Fruit fly (Drosophila melanogaster) S2 (cell line): ENCODE results near the gene LysB.

Experiments used
- CG8478 ChIP-seq: fragments of >200 bp; optimal IDR thresholded peaks from 2 replicates; lab custom pipeline; 2018
- CTCF ChIP-seq, 2 experiments: fragments of >200 bp; optimal IDR thresholded peaks; 2 replicates each; lab custom pipeline; 2018

Gene LysB

DNA sequence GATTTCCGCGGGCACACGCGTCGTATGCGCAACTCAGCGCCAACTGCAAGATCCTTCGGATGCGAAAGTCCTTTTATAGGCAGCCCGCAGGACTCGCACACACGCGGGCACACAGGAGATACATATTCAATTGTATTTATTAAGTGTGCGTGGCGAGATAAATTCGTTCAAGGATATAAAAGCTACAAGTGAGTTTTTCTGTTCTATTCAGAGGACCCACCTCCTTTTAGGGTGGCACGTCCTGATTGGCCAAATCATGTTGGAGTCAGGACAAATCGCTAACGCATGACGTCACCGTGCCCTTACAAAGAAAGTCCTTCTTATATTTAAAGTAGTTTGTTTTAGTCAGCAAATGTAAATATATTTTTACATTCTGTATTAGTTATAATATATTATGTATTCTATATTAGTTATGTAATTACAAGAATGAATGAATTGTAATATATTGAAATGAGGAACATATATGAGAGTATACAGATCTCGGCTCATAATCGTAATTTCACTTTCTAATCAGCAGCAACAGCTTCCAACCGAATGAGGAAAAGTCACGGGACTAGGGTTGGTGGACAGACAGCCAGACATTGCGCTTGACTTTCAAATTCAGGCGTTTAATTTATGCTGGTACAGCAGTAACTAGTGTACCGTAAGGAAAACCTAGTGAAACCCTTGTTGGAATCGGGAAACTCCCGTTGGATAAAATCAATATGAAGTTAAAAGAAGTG is 13.9 kb upstream of the LysB start, which contains the start of gene Trhn:
Gene Trhn, minus strand, starts transcription at position 51 of the 722 bp plus-strand sequence.
- TF ChIP-seq CTCF (optimal IDR thresholded peaks at IDR 0.05; lab: Kevin White, UChicago): no peak
- no peak for TF ChIP-seq CG8478 (lab: Kevin White, UChicago)

DNA sequence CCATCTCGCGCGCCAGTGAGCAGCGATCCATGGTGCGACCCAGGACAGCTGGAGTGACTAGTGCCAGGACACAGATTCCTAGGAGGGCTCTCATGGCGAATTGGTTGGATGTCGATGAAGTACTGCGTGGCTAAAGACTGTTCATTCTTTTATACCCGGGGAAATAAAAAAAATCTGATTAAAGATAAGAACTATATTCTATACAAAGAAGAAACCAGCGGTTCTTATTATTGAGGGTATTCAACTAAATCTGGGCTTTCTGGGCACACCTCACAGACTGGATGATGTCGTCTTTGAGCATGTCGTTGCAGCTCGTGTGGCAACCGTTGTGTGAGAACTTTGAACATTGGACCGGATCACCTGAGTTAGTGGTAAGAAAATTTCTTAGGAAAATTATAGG is 12.0 kb upstream of the LysB start, which contains the start of gene LysX:
Gene LysX, minus strand, starts transcription at position 101 of the 400 bp plus-strand sequence.
- TF ChIP-seq CG8478 (lab: Kevin White, UChicago): no peak

DNA sequence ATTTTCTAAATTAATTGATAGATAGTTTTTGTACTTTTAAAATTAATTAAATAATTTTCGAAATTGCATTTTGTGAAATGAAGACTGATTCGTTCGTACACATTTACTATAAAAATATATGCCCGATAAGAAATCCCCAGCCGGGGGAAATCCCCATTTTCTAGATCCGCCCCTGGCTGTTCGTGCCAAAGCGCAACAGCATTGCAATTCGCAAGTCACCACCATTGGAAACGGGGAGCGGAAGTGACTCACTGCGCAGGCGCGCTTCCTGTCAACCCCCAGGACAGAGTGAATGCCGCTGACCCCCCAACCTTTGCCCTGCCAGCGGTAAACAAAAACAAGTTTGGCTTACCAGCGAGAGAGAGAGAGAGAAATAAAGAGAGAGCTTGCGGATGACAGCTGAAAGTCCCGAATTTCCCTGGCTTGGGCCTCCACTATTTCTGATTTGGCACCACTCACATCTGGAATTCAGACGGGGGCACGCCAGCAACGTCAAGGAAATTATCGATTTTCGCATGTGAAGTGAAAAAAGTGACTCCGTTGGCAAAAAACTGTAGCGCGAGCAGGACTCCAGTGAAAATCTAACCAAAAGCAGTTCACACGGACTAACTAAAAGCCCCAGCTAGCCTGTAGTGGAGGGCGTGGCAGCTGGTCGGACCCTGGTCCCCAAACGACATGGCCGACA is 11.2 kb upstream of the LysB start, which contains the start of gene Aplip1:
Gene Aplip1, plus strand, starts transcription at position 450 of the 685 bp plus-strand sequence.
- TF ChIP-seq CG8478 (lab: Kevin White, UChicago): no peak
- TF ChIP-seq CTCF (optimal IDR thresholded peaks at IDR 0.05; lab: Kevin White, UChicago): no peak

DNA sequence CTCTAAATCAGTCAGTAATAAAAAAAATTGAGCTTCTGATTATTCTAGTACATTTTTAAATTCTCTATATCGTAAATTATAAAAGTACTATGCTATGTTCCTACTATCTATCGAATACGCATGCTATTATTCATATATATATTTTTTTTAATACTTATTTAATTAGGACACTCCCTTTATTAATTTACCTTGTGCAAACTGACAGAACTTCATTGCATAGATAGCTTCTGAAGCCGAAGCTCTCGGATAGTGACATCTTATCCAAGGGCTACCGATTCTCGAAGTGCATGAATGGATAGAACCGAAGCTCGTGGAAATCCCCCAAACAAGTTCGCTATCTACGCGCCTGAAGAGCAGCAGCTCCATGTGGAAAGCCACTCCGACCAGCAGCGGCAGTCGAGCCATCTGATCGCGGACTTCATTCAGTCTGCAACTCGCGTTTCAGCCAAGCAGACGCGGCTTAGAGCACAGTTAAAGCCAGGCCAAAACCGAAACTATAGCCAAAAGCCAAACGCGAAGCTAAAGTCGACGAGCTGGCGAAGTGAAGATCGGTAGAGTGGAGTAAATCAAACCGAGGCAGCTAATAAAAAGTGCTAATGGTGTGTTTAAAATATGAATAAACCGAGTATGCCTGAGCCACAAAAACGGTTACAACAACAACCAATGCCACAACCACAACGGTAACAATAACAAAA is 6.7 kb upstream of the LysB start, which contains the start of gene mwh:
Gene mwh, plus strand, starts transcription at position 430 of the 695 bp plus-strand sequence.
- no peak for TF ChIP-seq CTCF (optimal IDR thresholded peaks at IDR 0.05; lab: Kevin White, UChicago)
- no peak for TF ChIP-seq CG8478 (lab: Kevin White, UChicago)

DNA sequence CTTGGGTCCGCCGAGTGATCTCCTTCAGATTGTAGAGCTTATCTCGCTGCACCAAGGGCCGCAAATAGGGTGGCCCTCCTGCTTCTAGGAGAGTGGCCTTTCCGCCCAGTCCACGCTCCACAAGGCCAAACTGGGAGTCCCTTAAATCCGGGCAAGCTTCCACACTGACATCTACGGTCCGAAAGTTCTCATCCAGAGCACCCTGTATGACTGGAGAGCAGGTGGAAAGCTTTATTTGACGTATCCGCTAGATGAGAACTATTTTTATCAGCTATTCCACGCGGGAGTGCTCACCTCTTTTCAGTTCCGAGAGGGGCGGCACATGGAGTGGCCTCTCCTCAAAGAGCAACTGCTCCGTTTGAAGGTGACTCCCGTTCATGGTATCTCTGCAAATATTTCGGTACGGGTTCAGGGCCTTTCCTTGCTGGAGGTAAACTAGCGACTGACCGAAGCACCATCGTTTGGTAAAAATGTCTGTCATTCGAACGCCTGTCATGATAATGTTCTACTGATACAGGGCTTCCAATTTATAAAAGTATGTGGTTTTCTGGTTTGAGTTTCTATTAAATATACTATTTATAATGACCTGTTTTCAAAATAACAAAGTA is 4.5 kb upstream of the LysB start, which contains the start of gene meep:
Gene meep, minus strand, starts transcription at position 449 of the 608 bp plus-strand sequence.
- TF ChIP-seq CTCF (optimal IDR thresholded peaks at IDR 0.05; lab: Kevin White, UChicago): no peak
- TF ChIP-seq CG8478 (lab: Kevin White, UChicago): no peak

DNA sequence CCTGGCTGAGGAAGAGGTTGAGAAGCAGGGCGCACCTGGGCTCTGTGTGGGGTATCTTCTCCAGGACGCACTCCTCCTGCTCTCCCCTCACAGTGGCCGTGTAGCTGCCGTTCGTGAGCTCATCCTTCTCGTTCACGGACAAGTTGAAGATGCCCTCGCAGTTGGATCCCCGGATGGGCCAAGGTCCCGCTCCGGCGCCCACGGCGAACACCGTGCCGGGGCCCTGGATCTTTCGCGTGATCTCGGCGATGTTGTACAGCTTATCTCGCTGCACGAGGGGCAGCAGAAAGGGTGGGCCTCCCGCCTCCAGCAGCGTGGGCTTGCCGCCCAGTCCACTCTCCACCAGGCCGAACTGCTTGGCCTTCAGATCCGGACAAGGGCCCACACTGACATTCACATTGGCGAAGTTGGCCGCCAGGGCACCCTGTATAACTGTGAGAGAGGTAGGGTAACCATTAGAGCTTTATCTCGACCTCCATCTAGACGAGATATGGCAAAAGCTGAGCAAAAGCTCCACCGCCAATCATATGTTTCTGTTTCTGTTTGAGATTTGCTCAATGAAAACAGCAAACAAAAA is 3.2 kb upstream of the LysB start:
- TF ChIP-seq CTCF (optimal IDR thresholded peaks at IDR 0.05; lab: Kevin White, UChicago) (no peak), CG8478 (lab: Kevin White, UChicago) (no peak)

DNA sequence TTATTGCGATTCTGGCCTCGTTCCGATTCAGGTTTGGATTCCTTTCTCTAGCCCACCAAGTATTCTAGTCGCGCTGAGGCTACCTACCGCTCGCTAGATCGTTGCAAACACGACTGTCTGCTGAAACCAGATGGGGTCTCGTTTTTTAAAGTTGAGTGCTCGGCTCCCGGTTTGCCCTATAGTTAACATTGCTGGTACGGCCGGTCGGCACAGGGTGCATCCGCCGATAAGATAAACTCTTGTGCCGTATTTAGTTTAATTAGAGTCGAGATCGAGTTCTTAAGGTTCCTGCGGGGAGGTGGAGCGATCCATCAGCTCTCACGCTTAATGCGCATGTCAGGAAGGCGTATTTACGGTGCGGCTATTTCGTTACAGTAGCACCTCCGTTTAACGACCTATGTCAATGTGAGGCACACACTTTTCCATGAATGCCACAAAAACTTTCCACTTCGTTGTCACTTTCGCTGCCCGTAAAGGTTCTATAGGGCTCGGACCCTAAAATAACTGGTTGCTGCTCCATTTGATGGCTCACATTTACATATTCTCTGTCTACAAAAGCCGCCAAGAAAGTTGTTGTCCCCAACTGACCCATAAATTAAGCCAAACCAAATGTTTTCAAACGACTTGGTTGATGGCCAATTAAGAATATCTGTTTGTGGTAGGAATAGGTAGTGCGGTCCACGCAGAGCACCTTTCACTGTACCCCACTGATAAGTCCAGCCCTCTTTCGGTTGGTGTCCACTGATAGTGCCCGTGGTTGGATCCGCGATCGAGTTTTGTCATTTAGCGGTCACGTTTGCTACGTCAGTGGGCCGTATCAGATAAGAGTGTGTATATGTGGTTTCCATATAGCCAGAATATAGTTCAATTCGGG is 2.3 kb upstream of the LysB start, which contains the start of gene CG9119:
Gene CG9119, minus strand, starts transcription at position 122 of the 874 bp plus-strand sequence.
- no peak for TF ChIP-seq CG8478 (lab: Kevin White, UChicago)
- TF ChIP-seq CTCF (optimal IDR thresholded peaks at IDR 0.05; lab: Kevin White, UChicago): no peak

- TF ChIP-seq CG8478 (lab: Kevin White, UChicago) (no peak), CTCF (optimal IDR thresholded peaks at IDR 0.05; lab: Kevin White, UChicago) (no peak)
Observed at dm6 chr3L:1208206-1208605, 1.0 kb downstream of the LysB start.

DNA sequence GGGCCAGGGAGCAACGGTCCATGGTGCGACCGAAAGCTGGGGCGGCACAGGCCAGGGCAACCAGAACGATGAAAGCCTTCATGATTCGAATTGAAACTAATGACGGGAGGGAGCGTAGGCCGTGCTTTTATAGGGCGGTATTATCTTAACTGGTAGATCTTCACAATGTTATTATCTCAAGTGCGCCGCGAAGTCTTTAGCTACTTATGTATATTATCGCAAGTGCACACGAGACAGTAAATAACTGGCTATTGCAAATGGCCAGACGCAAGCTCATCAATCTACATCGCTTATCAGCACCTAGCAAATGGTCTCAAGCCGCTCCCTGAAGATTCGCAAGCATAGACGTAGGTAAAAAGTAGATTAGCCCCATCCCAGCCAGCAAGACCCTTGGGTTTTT is 3.9 kb downstream of the LysB start, which contains the start of gene LysD:
Gene LysD, minus strand, starts transcription at position 101 of the 400 bp plus-strand sequence.
- TF ChIP-seq CG8478 (lab: Kevin White, UChicago): no peak
- TF ChIP-seq CTCF (optimal IDR thresholded peaks at IDR 0.05; lab: Kevin White, UChicago): no peak

dm6 chr3L:1212113-1212512 is 4.9 kb downstream of the LysB start:
- TF ChIP-seq CG8478 (lab: Kevin White, UChicago): no peak
- no peak for TF ChIP-seq CTCF (optimal IDR thresholded peaks at IDR 0.05; lab: Kevin White, UChicago)

DNA sequence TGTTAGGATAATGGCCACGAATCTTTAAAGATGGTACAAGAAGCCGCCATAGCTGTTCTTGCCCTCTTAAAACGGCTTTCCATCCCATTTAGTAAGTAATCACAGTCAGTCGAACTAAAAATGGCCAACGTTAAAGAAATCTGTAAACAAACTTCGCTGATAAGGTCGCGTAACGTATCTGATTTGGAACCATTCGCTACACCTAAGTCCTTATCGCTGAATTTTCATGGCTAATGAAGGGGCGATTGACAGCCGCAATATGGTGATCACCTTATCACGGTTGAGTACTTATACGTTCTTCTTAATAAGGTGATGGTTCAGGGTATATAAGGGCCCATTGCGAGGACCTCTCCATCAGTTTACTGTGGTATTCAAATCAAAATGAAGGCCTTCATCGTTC is 5.4 kb downstream of the LysB start, which contains the start of gene LysE:
Gene LysE, plus strand, starts transcription at position 257 of the 400 bp plus-strand sequence.
- no peak for TF ChIP-seq CTCF (optimal IDR thresholded peaks at IDR 0.05; lab: Kevin White, UChicago)
- no peak for TF ChIP-seq CG8478 (lab: Kevin White, UChicago)

DNA sequence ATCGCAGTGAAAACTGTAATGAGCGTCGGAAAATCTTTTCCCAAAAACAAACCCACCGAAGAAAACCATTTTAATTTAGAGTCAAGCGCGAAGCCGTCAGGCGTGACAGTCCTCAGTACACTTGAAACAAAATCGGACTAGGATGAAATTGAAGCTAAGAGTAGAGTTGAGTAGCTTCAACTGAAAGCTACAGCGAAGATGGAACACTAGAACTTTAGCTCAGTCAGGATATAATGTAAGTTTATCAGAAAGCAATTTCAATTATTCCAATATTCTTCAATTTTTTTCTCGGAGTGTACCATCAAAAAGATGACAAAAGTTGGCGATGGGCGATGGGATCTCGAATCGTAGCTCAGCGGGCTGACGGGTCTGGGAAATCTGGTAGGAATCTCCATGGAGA is 9.3 kb downstream of the LysB start:
- TF ChIP-seq CG8478 (lab: Kevin White, UChicago): no peak
- TF ChIP-seq CTCF (optimal IDR thresholded peaks at IDR 0.05; lab: Kevin White, UChicago): no peak

- TF ChIP-seq CTCF (optimal IDR thresholded peaks at IDR 0.05; lab: Kevin White, UChicago): no peak
- no peak for TF ChIP-seq CG8478 (lab: Kevin White, UChicago)
Observed at dm6 chr3L:1218596-1218995, 11.4 kb downstream of the LysB start, which contains the start of gene LysP. LysP (minus strand) TSS chr3L:1218696.
